Worm (Caenorhabditis elegans) whole organism, late embryonic: ENCODE measurements around the gene rga-8.

ENCODE experiments used
- F13H6.1 ChIP-seq: sonication (generic microtip); optimal IDR thresholded peaks from 2 replicates; lab custom pipeline; 2016; ENCODE audit warnings: missing genetic modification characterization, missing compliant biosample characterization
- K02D7.2 ChIP-seq: sonication (generic microtip); optimal IDR thresholded peaks from 2 replicates; lab custom pipeline; 2017; ENCODE audit warnings: mild to moderate bottlenecking, missing genetic modification characterization, missing compliant biosample characterization
- Y22D7AL.16 ChIP-seq: sonication (generic microtip); optimal IDR thresholded peaks from 2 replicates; lab custom pipeline; 2016; ENCODE audit warnings: missing genetic modification characterization, missing compliant biosample characterization
- ceh-14 ChIP-seq: sonication (generic microtip); optimal IDR thresholded peaks from 2 replicates; lab custom pipeline; 2016; ENCODE audit warnings: missing genotype, missing genetic modification characterization, missing compliant biosample characterization
- ceh-18 ChIP-seq: sonication (generic microtip); optimal IDR thresholded peaks from 2 replicates; lab custom pipeline; 2016; ENCODE audit warnings: missing genetic modification characterization, missing compliant biosample characterization
- ceh-19 ChIP-seq: fragments of 200-800 bp; sonication (Bioruptor generic); optimal IDR thresholded peaks from 2 replicates; lab custom pipeline; 2018; ENCODE audit warnings: mild to moderate bottlenecking, missing genetic modification characterization, missing compliant biosample characterization
- ceh-2 ChIP-seq: sonication (generic microtip); optimal IDR thresholded peaks from 2 replicates; lab custom pipeline; 2016; ENCODE audit warnings: missing genotype, missing genetic modification characterization, missing compliant biosample characterization
- ceh-24 ChIP-seq: sonication (generic microtip); optimal IDR thresholded peaks from 2 replicates; lab custom pipeline; 2016; ENCODE audit warnings: mild to moderate bottlenecking, missing genetic modification characterization, missing compliant biosample characterization
- ceh-31 ChIP-seq: sonication (generic microtip); optimal IDR thresholded peaks from 2 replicates; lab custom pipeline; 2016; ENCODE audit warnings: missing genetic modification characterization, missing compliant biosample characterization
- ceh-34 ChIP-seq: sonication (generic microtip); optimal IDR thresholded peaks from 2 replicates; lab custom pipeline; 2016; ENCODE audit warnings: mild to moderate bottlenecking, missing genetic modification characterization, missing compliant biosample characterization
- ceh-48 ChIP-seq: sonication (generic microtip); optimal IDR thresholded peaks from 2 replicates; lab custom pipeline; 2016; ENCODE audit warnings: missing genetic modification characterization, inconsistent platforms, missing compliant biosample characterization
- dve-1 ChIP-seq: sonication (generic microtip); optimal IDR thresholded peaks from 2 replicates; lab custom pipeline; 2017; ENCODE audit warnings: antibody characterized with exemption, mild to moderate bottlenecking, missing genetic modification characterization, missing compliant biosample characterization
- elt-2 ChIP-seq: sonication (generic microtip); optimal IDR thresholded peaks from 2 replicates; lab custom pipeline; 2016; ENCODE audit warnings: missing genetic modification reagents, missing genetic modification characterization, missing compliant biosample characterization
- ets-4 ChIP-seq: sonication (generic microtip); optimal IDR thresholded peaks from 2 replicates; lab custom pipeline; 2016; ENCODE audit warnings: missing genetic modification characterization, missing compliant biosample characterization
- fkh-10 ChIP-seq: fragments of 150-350 bp; optimal IDR thresholded peaks from 2 replicates; lab custom pipeline; 2014; ENCODE audit warnings: missing biosample characterization, missing genetic modification reagents, missing genetic modification characterization
- hlh-15 ChIP-seq: sonication (generic microtip); optimal IDR thresholded peaks from 2 replicates; lab custom pipeline; 2016; ENCODE audit warnings: missing genetic modification characterization, missing compliant biosample characterization
- hlh-30 ChIP-seq: sonication (generic microtip); optimal IDR thresholded peaks from 2 replicates; lab custom pipeline; 2017; ENCODE audit warnings: antibody characterized with exemption, missing genetic modification characterization, missing compliant biosample characterization; ENCODE audit not compliant: insufficient read depth
- nfya-1 ChIP-seq: sonication (generic microtip); optimal IDR thresholded peaks from 2 replicates; lab custom pipeline; 2017; ENCODE audit warnings: missing genetic modification characterization, mild to moderate bottlenecking, missing compliant biosample characterization, antibody characterized with exemption, moderate library complexity
- npax-4 ChIP-seq: sonication (generic microtip); optimal IDR thresholded peaks from 2 replicates; lab custom pipeline; 2016; ENCODE audit warnings: missing genetic modification characterization, missing compliant biosample characterization
- pat-9 ChIP-seq: fragments of 200-800 bp; sonication (Bioruptor generic); optimal IDR thresholded peaks from 2 replicates; lab custom pipeline; 2018; ENCODE audit warnings: mild to moderate bottlenecking, missing genetic modification characterization, moderate library complexity, missing compliant biosample characterization
- pax-1 ChIP-seq: fragments of 150-350 bp; optimal IDR thresholded peaks from 2 replicates; lab custom pipeline; 2014; ENCODE audit warnings: missing biosample characterization, missing genetic modification characterization
- pha-4 ChIP-seq: fragments of 150-350 bp; optimal IDR thresholded peaks from 2 replicates; lab custom pipeline; 2018; ENCODE audit warnings: missing biosample characterization, missing genetic modification reagents, missing genetic modification characterization
- pqm-1 ChIP-seq: sonication (generic microtip); optimal IDR thresholded peaks from 2 replicates; lab custom pipeline; 2016; ENCODE audit warnings: missing genetic modification characterization, missing compliant biosample characterization
- ref-2 ChIP-seq: sonication (generic microtip); optimal IDR thresholded peaks from 2 replicates; lab custom pipeline; 2016; ENCODE audit warnings: missing genetic modification characterization, missing compliant biosample characterization
- rnt-1 ChIP-seq: sonication (generic microtip); optimal IDR thresholded peaks from 2 replicates; lab custom pipeline; 2016; ENCODE audit warnings: missing genetic modification characterization, missing compliant biosample characterization
- sdc-2 ChIP-seq: sonication (generic microtip); optimal IDR thresholded peaks from 2 replicates; lab custom pipeline; 2016; ENCODE audit warnings: missing genotype, missing genetic modification characterization, missing compliant biosample characterization
- sox-2 ChIP-seq: fragments of 200-800 bp; sonication (Bioruptor generic); IDR thresholded peaks from 2 replicates; pipeline ENCODE4 v1.3.6; 2022; ENCODE audit warnings: missing genetic modification reagents, missing genetic modification characterization, missing compliant biosample characterization
- tbx-2 ChIP-seq: sonication (generic microtip); optimal IDR thresholded peaks from 2 replicates; lab custom pipeline; 2016; ENCODE audit warnings: missing genetic modification characterization, missing compliant biosample characterization
- ttx-3 ChIP-seq: sonication (generic microtip); optimal IDR thresholded peaks from 2 replicates; lab custom pipeline; 2016; ENCODE audit warnings: missing genetic modification reagents, missing genetic modification characterization, missing compliant biosample characterization
- unc-3 ChIP-seq, 2 experiments: fragments of 200-800 bp in 1 of 2; sonication (Bioruptor generic) in 1 of 2; sonication (generic microtip) in 1 of 2; conservative IDR thresholded peaks in 1 of 2; optimal IDR thresholded peaks in 1 of 2; 2 replicates each; pipeline versions ENCODE4 v1.3.6 to Lab custom; 2016 to 2022; ENCODE audit warnings: missing compliant biosample characterization in 2 of 2, missing genetic modification characterization in 2 of 2, missing genetic modification reagents in 1 of 2
- unc-42 ChIP-seq: sonication (generic microtip); optimal IDR thresholded peaks from 2 replicates; lab custom pipeline; 2016; ENCODE audit warnings: missing genotype, missing genetic modification characterization, missing compliant biosample characterization
- unc-55 ChIP-seq: sonication (generic microtip); optimal IDR thresholded peaks from 2 replicates; lab custom pipeline; 2017; ENCODE audit warnings: missing biosample characterization, missing genetic modification reagents, missing genetic modification characterization
- unc-86 ChIP-seq: sonication (generic microtip); optimal IDR thresholded peaks from 2 replicates; lab custom pipeline; 2016; ENCODE audit warnings: missing genetic modification characterization, missing compliant biosample characterization
- zip-5 ChIP-seq: sonication (generic microtip); optimal IDR thresholded peaks from 2 replicates; lab custom pipeline; 2016; ENCODE audit warnings: missing genetic modification characterization, missing compliant biosample characterization

The rga-8 gene

DNA sequence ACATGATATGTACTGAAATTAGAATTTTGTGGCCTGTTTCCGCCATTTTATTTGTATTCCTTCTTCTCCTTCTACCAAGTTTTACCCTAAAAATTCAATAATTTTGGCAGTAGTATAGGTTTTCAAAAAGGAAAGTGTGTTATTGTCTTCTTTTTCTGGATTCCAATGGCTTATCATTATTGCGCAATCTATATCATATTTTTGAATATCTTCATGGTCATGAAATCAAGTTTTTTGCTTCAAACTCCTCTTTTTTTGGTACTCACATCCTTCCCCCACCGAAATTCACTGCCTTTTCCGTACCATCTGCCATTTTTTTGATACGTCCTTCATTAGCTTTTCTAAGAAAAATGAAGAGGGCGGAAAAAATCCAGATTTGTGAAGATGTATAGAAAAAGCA is 30.8 kb downstream of the rga-8 start:
- TF ChIP-seq dve-1 (tag; lab: Kevin White, UChicago) (no peak), npax-4 (no peak), ceh-24 (no peak), ceh-14 (no peak), ceh-34 (tag; lab: Kevin White, UChicago) (no peak), ceh-48 (no peak), hlh-15 (tag; lab: Kevin White, UChicago) (no peak), pha-4 (no peak), unc-86 (tag; lab: Kevin White, UChicago) (no peak)

DNA sequence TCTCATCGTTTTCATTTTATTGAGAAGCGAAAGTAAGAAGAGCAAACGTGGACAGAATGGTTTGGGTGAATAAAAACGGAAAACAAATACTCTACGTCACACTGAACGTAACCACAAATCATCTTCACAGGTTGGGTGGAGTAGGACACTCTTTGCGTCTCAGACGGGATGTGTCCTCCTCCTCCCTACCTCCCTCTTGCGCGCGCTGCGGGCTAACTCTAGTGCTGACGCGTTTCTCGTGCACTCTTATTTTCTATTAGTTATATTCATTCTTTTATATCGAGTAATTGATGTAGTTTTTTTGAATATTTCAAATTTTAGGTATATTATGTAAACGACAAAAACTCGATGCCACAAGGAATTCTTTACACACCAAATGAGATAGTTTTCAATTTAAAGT is 35.5 kb downstream of the rga-8 start, which contains the start of gene Y34B4A.7:
Y34B4A.7 (plus strand) TSS at position 297 of the 400 bp plus-strand sequence.
- TF ChIP-seq ceh-2 (tag; lab: Kevin White, UChicago) (no peak), fkh-10 (no peak), ceh-31 (tag; lab: Kevin White, UChicago) (peak; percentile 3), ref-2 (tag; lab: Kevin White, UChicago) (peak; percentile 6), tbx-2 (tag; lab: Kevin White, UChicago) (peak; percentile 39), ceh-19 (GFP tag; lab: Kevin White, UChicago) (no peak), pat-9 (no peak), unc-55 (GFP tag; lab: Kevin White, UChicago) (peak; percentile 60), ttx-3 (tag; lab: Kevin White, UChicago) (peak; percentile 18), sdc-2 (tag; lab: Kevin White, UChicago) (peak; percentile 37), nfya-1 (peak; percentile 53), rnt-1 (tag; lab: Kevin White, UChicago) (peak; percentile 39), unc-42 (tag; lab: Kevin White, UChicago) (peak; percentile 32), ceh-24 (no peak), zip-5 (tag; lab: Kevin White, UChicago) (no peak), elt-2 (tag; lab: Kevin White, UChicago) (peak; percentile 52), ceh-34 (tag; lab: Kevin White, UChicago) (peak; percentile 23)

ce11 chrX:5243382-5243979 is 36.1 kb downstream of the rga-8 start, which contains the start of gene mtm-5:
Gene mtm-5, minus strand, starts transcription at chrX:5243408.
- TF ChIP-seq ets-4 (tag; lab: Kevin White, UChicago) (no peak), ceh-18 (tag; lab: Kevin White, UChicago) (no peak), tbx-2 (tag; lab: Kevin White, UChicago) (no peak), unc-42 (tag; lab: Kevin White, UChicago) (peak; percentile 33), K02D7.2 (no peak), pqm-1 (tag; lab: Kevin White, UChicago) (no peak), unc-3 (GFP tag; conservative IDR thresholded peaks at IDR 0.05; lab: Robert Waterston, UW) (no peak), unc-3 (tag; optimal IDR thresholded peaks at IDR 0.05; lab: Kevin White, UChicago) (no peak), Y22D7AL.16 (no peak), sox-2 (peak; percentile 1; the same call in 1 of the 2 replicates), hlh-30 (tag; lab: Kevin White, UChicago) (no peak)

DNA sequence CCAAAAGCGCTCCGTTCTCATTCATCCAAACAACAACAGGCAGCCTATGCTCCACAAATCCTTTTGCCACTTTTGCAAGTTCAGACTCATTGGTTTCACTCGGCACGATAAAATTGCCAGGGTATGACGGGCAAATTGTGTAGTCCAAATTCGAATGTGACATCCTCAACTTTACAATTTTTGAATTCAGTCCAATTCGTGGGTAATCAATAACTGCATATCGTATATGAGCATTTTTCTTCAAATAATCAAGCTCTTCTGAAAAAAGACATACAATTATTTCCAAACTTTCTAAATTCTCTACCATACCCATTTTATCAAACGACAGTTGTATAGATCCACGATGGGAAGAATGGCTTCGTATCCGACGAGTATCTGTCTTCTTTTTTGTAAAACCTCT is 41.3 kb downstream of the rga-8 start:
- no peak for TF ChIP-seq ceh-24
- no peak for TF ChIP-seq dve-1 (tag; lab: Kevin White, UChicago)
- no peak for TF ChIP-seq npax-4
- TF ChIP-seq sox-2 = no peak
- TF ChIP-seq unc-55 (GFP tag; lab: Kevin White, UChicago) = no peak
- TF ChIP-seq F13H6.1 (tag; lab: Kevin White, UChicago) = no peak
- TF ChIP-seq pax-1 = no peak
- no peak for TF ChIP-seq pha-4

ce11 chrX:5226265-5226664 is 53.3 kb downstream of the rga-8 start, which contains the start of gene H28G03.3:
Gene H28G03.3, minus strand, starts transcription at chrX:5226365.
- TF ChIP-seq pqm-1 (tag; lab: Kevin White, UChicago) = no peak
- no peak for TF ChIP-seq ceh-2 (tag; lab: Kevin White, UChicago)
- no peak for TF ChIP-seq K02D7.2
- TF ChIP-seq ets-4 (tag; lab: Kevin White, UChicago) = no peak
